Fruit fly (Drosophila melanogaster) whole organism, embryonic: ENCODE results near the gene VhaAC45RP.

Experiments
- Abd-B ChIP-seq: fragments of 200-800 bp; sonication (Bioruptor generic); optimal IDR thresholded peaks from 2 replicates; lab custom pipeline; 2018; ENCODE audit warnings: missing biosample characterization, mild to moderate bottlenecking, missing genetic modification characterization, moderate library complexity
- Bdp1 ChIP-seq: fragments of 200-800 bp; sonication (Bioruptor generic); optimal IDR thresholded peaks from 3 replicates; lab custom pipeline; 2016; ENCODE audit warnings: missing biosample characterization, missing genetic modification characterization
- CG10565 ChIP-seq: fragments of 200-800 bp; sonication (Bioruptor generic); optimal IDR thresholded peaks from 3 replicates; lab custom pipeline; 2016; ENCODE audit warnings: missing biosample characterization, mild to moderate bottlenecking, missing genetic modification characterization
- CG11398 ChIP-seq: fragments of 200-800 bp; sonication (Bioruptor generic); optimal IDR thresholded peaks from 2 replicates; lab custom pipeline; 2016; ENCODE audit warnings: missing biosample characterization, missing genetic modification characterization
- CG12236 ChIP-seq: fragments of 200-800 bp; sonication (Bioruptor generic); optimal IDR thresholded peaks from 2 replicates; lab custom pipeline; 2016; ENCODE audit warnings: missing biosample characterization, missing genetic modification characterization
- CG1233 ChIP-seq: fragments of 200-800 bp; sonication (Bioruptor generic); optimal IDR thresholded peaks from 4 replicates; lab custom pipeline; 2018; ENCODE audit warnings: missing biosample characterization, mild to moderate bottlenecking, missing genetic modification characterization
- CG14050 ChIP-seq: fragments of 200-800 bp; sonication (Bioruptor generic); IDR thresholded peaks from 3 replicates; pipeline ENCODE4 v1.3.6; 2022; ENCODE audit warnings: missing biosample characterization, missing genetic modification characterization
- CG14667 ChIP-seq: fragments of 200-800 bp; sonication (Bioruptor generic); IDR thresholded peaks from 2 replicates; pipeline ENCODE4 v1.3.6; 2022; ENCODE audit warnings: missing biosample characterization, missing genetic modification characterization
- CG15601 ChIP-seq: fragments of 200-800 bp; sonication (Bioruptor generic); optimal IDR thresholded peaks from 3 replicates; lab custom pipeline; 2019; ENCODE audit warnings: missing biosample characterization, mild to moderate bottlenecking, missing genetic modification characterization, moderate library complexity
- CG16815 ChIP-seq: fragments of 200-800 bp; sonication (Bioruptor generic); optimal IDR thresholded peaks from 3 replicates; lab custom pipeline; 2017; ENCODE audit warnings: missing biosample characterization, mild to moderate bottlenecking, missing genetic modification characterization
- CG2120 ChIP-seq: fragments of 200-800 bp; sonication (Bioruptor generic); optimal IDR thresholded peaks from 3 replicates; lab custom pipeline; 2016; ENCODE audit warnings: missing biosample characterization, missing genetic modification characterization
- CG2875 ChIP-seq: fragments of 200-800 bp; sonication (Bioruptor generic); optimal IDR thresholded peaks from 2 replicates; lab custom pipeline; 2017; ENCODE audit warnings: missing biosample characterization, mild to moderate bottlenecking, missing genetic modification characterization, missing genetic modification reagents
- CG30020 ChIP-seq: fragments of 200-800 bp; optimal IDR thresholded peaks from 2 replicates; lab custom pipeline; 2019; ENCODE audit warnings: missing biosample characterization, mild to moderate bottlenecking, missing genetic modification characterization, moderate library complexity
- CG3065 ChIP-seq: fragments of 200-800 bp; sonication (Bioruptor generic); optimal IDR thresholded peaks from 2 replicates; lab custom pipeline; 2016; ENCODE audit warnings: missing biosample characterization, missing genetic modification characterization
- CG31388 ChIP-seq: fragments of 200-800 bp; sonication (Bioruptor generic); optimal IDR thresholded peaks from 2 replicates; lab custom pipeline; 2016; ENCODE audit warnings: missing biosample characterization, missing genetic modification characterization
- CG4328 ChIP-seq: fragments of 200-800 bp; sonication (Bioruptor generic); optimal IDR thresholded peaks from 3 replicates; lab custom pipeline; 2017; ENCODE audit warnings: missing biosample characterization, missing genetic modification reagents, missing genetic modification characterization
- CG4424 ChIP-seq: fragments of 200-800 bp; sonication (Bioruptor generic); optimal IDR thresholded peaks from 3 replicates; lab custom pipeline; 2016; ENCODE audit warnings: missing biosample characterization, missing genetic modification characterization
- CG4617 ChIP-seq: fragments of 200-800 bp; sonication (Bioruptor generic); optimal IDR thresholded peaks from 3 replicates; lab custom pipeline; 2016; ENCODE audit warnings: missing biosample characterization, missing genetic modification characterization, borderline replicate concordance
- CG6175 ChIP-seq: fragments of 200-800 bp; sonication (Bioruptor generic); IDR thresholded peaks from 3 replicates; pipeline ENCODE4 v1.3.6; 2022; ENCODE audit warnings: missing biosample characterization, missing genetic modification characterization
- CG6791 ChIP-seq: fragments of 200-800 bp; sonication (Bioruptor generic); IDR thresholded peaks from 3 replicates; pipeline ENCODE4 v1.3.6; 2022; ENCODE audit warnings: missing biosample characterization, missing genetic modification characterization; ENCODE audit not compliant: partially characterized antibody
- CG8290 ChIP-seq, 3 experiments: fragments of 200-800 bp; sonication (Bioruptor generic); optimal IDR thresholded peaks; 2 replicates each; lab custom pipeline; 2016 to 2019; ENCODE audit warnings: missing biosample characterization in 3 of 3, missing genetic modification characterization in 3 of 3, mild to moderate bottlenecking in 2 of 3, moderate library complexity in 1 of 3
- CG9876 ChIP-seq: fragments of 200-800 bp; sonication (Bioruptor generic); optimal IDR thresholded peaks from 2 replicates; lab custom pipeline; 2016; ENCODE audit warnings: missing biosample characterization, missing genetic modification characterization
- D ChIP-seq, 2 experiments: fragments of 200-800 bp in 1 of 2; fragments of >200 bp in 1 of 2; sonication (Bioruptor generic) in 1 of 2; optimal IDR thresholded peaks; 2 replicates in 1 of 2; 3 replicates in 1 of 2; lab custom pipeline; 2017; ENCODE audit warnings: mild to moderate bottlenecking in 1 of 2, missing biosample characterization in 1 of 2, missing genetic modification characterization in 1 of 2, missing genetic modification reagents in 1 of 2
- D19B ChIP-seq: fragments of 200-800 bp; sonication (Bioruptor generic); optimal IDR thresholded peaks from 2 replicates; lab custom pipeline; 2017; ENCODE audit warnings: missing biosample characterization, mild to moderate bottlenecking, missing genetic modification characterization
- Elba2 ChIP-seq: fragments of 200-800 bp; sonication (Bioruptor generic); optimal IDR thresholded peaks from 3 replicates; lab custom pipeline; 2016; ENCODE audit warnings: missing biosample characterization, missing genetic modification characterization
- Jarid2 ChIP-seq: fragments of 200-800 bp; sonication (Bioruptor generic); optimal IDR thresholded peaks from 3 replicates; lab custom pipeline; 2017; ENCODE audit warnings: mild to moderate bottlenecking, missing biosample characterization, missing genetic modification reagents, missing genetic modification characterization
- PHDP ChIP-seq: fragments of 200-800 bp; sonication (Bioruptor generic); optimal IDR thresholded peaks from 3 replicates; lab custom pipeline; 2018; ENCODE audit warnings: missing biosample characterization, mild to moderate bottlenecking, missing genetic modification characterization, moderate library complexity
- Pdp1 ChIP-seq, 2 experiments: fragments of 200-800 bp; sonication (Bioruptor generic); optimal IDR thresholded peaks; 3 replicates each; lab custom pipeline; 2016; ENCODE audit warnings: missing biosample characterization in 2 of 2, missing genetic modification characterization in 2 of 2, mild to moderate bottlenecking in 1 of 2, moderate library complexity in 1 of 2
- Spps ChIP-seq: fragments of 200-800 bp; sonication (Bioruptor generic); optimal IDR thresholded peaks from 2 replicates; lab custom pipeline; 2018; ENCODE audit warnings: missing biosample characterization, mild to moderate bottlenecking, missing genetic modification characterization
- Sry-β ChIP-seq: fragments of 200-800 bp; sonication (Bioruptor generic); optimal IDR thresholded peaks from 2 replicates; lab custom pipeline; 2018; ENCODE audit warnings: missing biosample characterization, mild to moderate bottlenecking, missing genetic modification characterization, moderate library complexity
- abd-A ChIP-seq: fragments of 200-800 bp; sonication (Bioruptor generic); optimal IDR thresholded peaks from 3 replicates; lab custom pipeline; 2019; ENCODE audit warnings: missing biosample characterization, mild to moderate bottlenecking, missing genetic modification characterization, moderate library complexity
- al ChIP-seq: fragments of 200-800 bp; sonication (Bioruptor generic); IDR thresholded peaks from 2 replicates; pipeline ENCODE4 v1.3.6; 2022; ENCODE audit warnings: missing biosample characterization, missing genetic modification characterization
- aop ChIP-seq: fragments of 200-800 bp; sonication (Bioruptor generic); IDR thresholded peaks from 2 replicates; pipeline ENCODE4 v1.3.6; 2022; ENCODE audit warnings: missing biosample characterization, missing genetic modification characterization
- bigmax ChIP-seq: fragments of 200-800 bp; sonication (Bioruptor generic); optimal IDR thresholded peaks from 2 replicates; lab custom pipeline; 2018; ENCODE audit warnings: missing biosample characterization, mild to moderate bottlenecking, missing genetic modification characterization
- bowl ChIP-seq: fragments of 200-800 bp; sonication (Bioruptor generic); IDR thresholded peaks from 2 replicates; pipeline ENCODE4 v1.3.6; 2022; ENCODE audit warnings: missing biosample characterization, missing genetic modification characterization
- cad ChIP-seq: fragments of >200 bp; optimal IDR thresholded peaks from 2 replicates; lab custom pipeline; 2017; ENCODE audit warnings: missing biosample characterization, missing genetic modification characterization
- fu2 ChIP-seq: fragments of 200-800 bp; sonication (Bioruptor generic); optimal IDR thresholded peaks from 2 replicates; lab custom pipeline; 2016; ENCODE audit warnings: missing biosample characterization, missing genetic modification characterization
- gem ChIP-seq: fragments of 200-800 bp; sonication (Bioruptor generic); optimal IDR thresholded peaks from 2 replicates; lab custom pipeline; 2019; ENCODE audit warnings: missing biosample characterization, mild to moderate bottlenecking, missing genetic modification characterization, moderate library complexity
- knrl ChIP-seq: fragments of 200-800 bp; sonication (Bioruptor generic); IDR thresholded peaks from 3 replicates; pipeline ENCODE4 v1.3.6; 2022; ENCODE audit warnings: missing biosample characterization, missing genetic modification characterization; ENCODE audit not compliant: partially characterized antibody
- nom ChIP-seq: fragments of 200-800 bp; sonication (Bioruptor generic); optimal IDR thresholded peaks from 2 replicates; lab custom pipeline; 2017; ENCODE audit warnings: missing biosample characterization, missing genetic modification characterization, mild to moderate bottlenecking, moderate library complexity, missing genetic modification reagents
- odd ChIP-seq: fragments of 200-800 bp; sonication (Bioruptor generic); optimal IDR thresholded peaks from 2 replicates; lab custom pipeline; 2017; ENCODE audit warnings: missing biosample characterization, mild to moderate bottlenecking, missing genetic modification characterization
- pfk ChIP-seq: fragments of 200-800 bp; sonication (Bioruptor generic); optimal IDR thresholded peaks from 2 replicates; lab custom pipeline; 2018; ENCODE audit warnings: missing biosample characterization, mild to moderate bottlenecking, missing genetic modification characterization, moderate library complexity
- psq ChIP-seq: fragments of 200-800 bp; sonication (Bioruptor generic); optimal IDR thresholded peaks from 2 replicates; lab custom pipeline; 2017; ENCODE audit warnings: missing biosample characterization, missing genetic modification characterization
- sisA ChIP-seq: fragments of 200-800 bp; sonication (Bioruptor generic); IDR thresholded peaks from 2 replicates; pipeline ENCODE4 v1.3.6; 2022; ENCODE audit warnings: missing biosample characterization, missing genetic modification characterization
- slbo ChIP-seq: fragments of 200-800 bp; sonication (Bioruptor generic); IDR thresholded peaks from 2 replicates; pipeline ENCODE4 v1.3.6; 2022; ENCODE audit warnings: missing biosample characterization, missing genetic modification characterization
- sob ChIP-seq: fragments of 200-800 bp; sonication (Bioruptor generic); IDR thresholded peaks from 2 replicates; pipeline ENCODE4 v1.3.6; 2022; ENCODE audit warnings: missing biosample characterization, missing genetic modification characterization
- tup ChIP-seq: fragments of 200-800 bp; sonication (Bioruptor generic); optimal IDR thresholded peaks from 2 replicates; lab custom pipeline; 2016; ENCODE audit warnings: missing biosample characterization, mild to moderate bottlenecking, missing genetic modification characterization, moderate library complexity

Gene VhaAC45RP

DNA sequence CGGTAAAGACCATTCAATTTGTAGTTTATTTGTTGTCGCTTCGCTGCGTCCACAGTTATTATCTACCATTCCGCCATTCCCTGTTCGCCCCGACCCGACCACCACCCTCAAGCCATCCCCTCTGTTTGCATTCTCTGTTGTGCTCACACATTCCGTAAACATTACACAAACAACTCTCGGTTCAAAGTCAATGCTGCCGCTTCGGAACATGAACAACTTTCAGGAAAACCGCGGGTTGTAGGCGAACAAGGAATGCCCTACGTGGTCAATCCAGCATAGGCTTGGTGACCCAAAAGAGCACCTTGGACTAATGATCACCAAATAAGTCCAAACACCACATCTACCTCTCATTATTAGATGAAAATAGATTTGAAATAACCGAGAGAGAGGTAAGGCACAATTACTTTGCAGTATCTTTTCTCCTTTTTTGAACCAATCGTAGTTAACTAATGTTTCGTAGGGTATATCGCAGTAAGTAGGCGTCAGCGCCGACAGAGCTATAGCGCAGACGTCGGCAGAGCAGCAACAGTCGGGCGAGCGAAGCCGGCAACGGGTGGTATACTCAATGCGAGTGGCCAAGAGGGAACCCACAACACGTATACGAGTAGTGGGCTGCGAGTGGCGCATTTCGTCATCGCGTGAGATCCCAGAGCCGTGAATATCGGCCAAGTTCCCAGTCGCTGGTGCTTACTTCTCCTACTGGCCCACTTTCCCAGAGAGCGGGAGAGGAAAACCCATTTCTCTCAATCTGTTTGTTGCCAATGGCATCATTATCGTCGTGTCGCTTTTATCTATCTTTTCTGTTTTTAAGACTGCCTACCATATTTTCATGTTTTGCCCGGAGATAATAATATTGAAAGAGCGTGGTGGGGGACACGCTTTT, 37.1 kb upstream of the VhaAC45RP start:
- TF ChIP-seq D (optimal IDR thresholded peaks at IDR 0.05; lab: Kevin White, UChicago): no peak
- peak; percentile 97 for TF ChIP-seq D (GFP tag; optimal IDR thresholded peaks at IDR 0.05; lab: Kevin White, UChicago)
- TF ChIP-seq slbo (GFP tag; lab: Robert Waterston, UW): peak; percentile 92
- peak; percentile 97 for TF ChIP-seq CG9876 (GFP tag; lab: Kevin White, UChicago)
- peak; percentile 95 for TF ChIP-seq tup
- TF ChIP-seq CG12236: peak; percentile 82
- peak; percentile 97 to 98 for TF ChIP-seq Pdp1 (GFP tag; optimal IDR thresholded peaks at IDR 0.05; lab: Kevin White, UChicago)
- TF ChIP-seq CG14050: peak; percentile 96
- TF ChIP-seq CG10565 (GFP tag; lab: Kevin White, UChicago): peak; percentile 93
- peak; percentile 90 for TF ChIP-seq al (GFP tag; lab: Robert Waterston, UW)
- peak; percentile 95 for TF ChIP-seq aop (GFP tag; lab: Robert Waterston, UW)
- peak; percentile 26 for TF ChIP-seq nom (GFP tag; lab: Kevin White, UChicago)
- peak; percentile 96 for TF ChIP-seq abd-A (tag; lab: Kevin White, UChicago)
- no peak for TF ChIP-seq knrl (GFP tag; lab: Robert Waterston, UW)
- peak; percentile 77 for TF ChIP-seq Jarid2 (GFP tag; lab: Kevin White, UChicago)
- TF ChIP-seq CG6791: no peak
- TF ChIP-seq fu2 (GFP tag; lab: Kevin White, UChicago): peak; percentile 94
- TF ChIP-seq CG2875 (GFP tag; lab: Kevin White, UChicago): peak; percentile 86
- peak; percentile 94 for TF ChIP-seq sob (GFP tag; lab: Robert Waterston, UW)
- TF ChIP-seq CG8290 (GFP tag; optimal IDR thresholded peaks at IDR 0.05; lab: Kevin White, UChicago): peak; percentile 89
- peak; percentile 29 to 94 for TF ChIP-seq CG8290 (tag; optimal IDR thresholded peaks at IDR 0.05; lab: Kevin White, UChicago)
- TF ChIP-seq bigmax (GFP tag; lab: Kevin White, UChicago): no peak
- peak; percentile 97 for TF ChIP-seq CG2120
- TF ChIP-seq CG3065 (GFP tag; lab: Kevin White, UChicago): peak; percentile 87
- peak; percentile 90 for TF ChIP-seq odd
- TF ChIP-seq psq (GFP tag; lab: Kevin White, UChicago): peak; percentile 94
- peak; percentile 98 for TF ChIP-seq sisA (GFP tag; lab: Robert Waterston, UW)
- peak; percentile 83 for TF ChIP-seq CG4617
- TF ChIP-seq CG4424 (GFP tag; lab: Kevin White, UChicago): peak; percentile 98
- no peak for TF ChIP-seq cad (GFP tag; lab: Kevin White, UChicago)
- TF ChIP-seq gem (tag; lab: Kevin White, UChicago): peak; percentile 96
- peak; percentile 80 for TF ChIP-seq Spps (tag; lab: Kevin White, UChicago)
- no peak for TF ChIP-seq pfk (GFP tag; lab: Kevin White, UChicago)
- peak; percentile 87 for TF ChIP-seq CG15601 (tag; lab: Kevin White, UChicago)
- peak; percentile 64 for TF ChIP-seq Sry-β (GFP tag; lab: Kevin White, UChicago)
- TF ChIP-seq CG11398 (GFP tag; lab: Kevin White, UChicago): peak; percentile 93
- TF ChIP-seq bowl (GFP tag; lab: Robert Waterston, UW): peak; percentile 94
- peak; percentile 97 for TF ChIP-seq Abd-B (GFP tag; lab: Kevin White, UChicago)
- TF ChIP-seq D19B (GFP tag; lab: Kevin White, UChicago): peak; percentile 93
- peak; percentile 76 for TF ChIP-seq CG30020
- peak; percentile 86 for TF ChIP-seq CG14667
- peak; percentile 81 for TF ChIP-seq Bdp1 (GFP tag; lab: Kevin White, UChicago)
- TF ChIP-seq CG1233 (GFP tag; lab: Kevin White, UChicago): peak; percentile 94
- TF ChIP-seq CG16815 (GFP tag; lab: Kevin White, UChicago): peak; percentile 84
- TF ChIP-seq CG6175 (GFP tag; lab: Robert Waterston, UW): peak; percentile 62; the same call in 2 of the 3 replicates
- peak; percentile 91 for TF ChIP-seq PHDP (tag; lab: Kevin White, UChicago)
- TF ChIP-seq CG4328 (GFP tag; lab: Kevin White, UChicago): peak; percentile 90
- TF ChIP-seq CG31388 (GFP tag; lab: Kevin White, UChicago): peak; percentile 91
- TF ChIP-seq Elba2 (GFP tag; lab: Kevin White, UChicago): no peak
